Fruit fly (Drosophila melanogaster): ENCODE data around the gene CG3337.
A peak's percentile ranks its signal among the peaks of the same experiment; 100 is the strongest.

The CG3337 gene

DNA sequence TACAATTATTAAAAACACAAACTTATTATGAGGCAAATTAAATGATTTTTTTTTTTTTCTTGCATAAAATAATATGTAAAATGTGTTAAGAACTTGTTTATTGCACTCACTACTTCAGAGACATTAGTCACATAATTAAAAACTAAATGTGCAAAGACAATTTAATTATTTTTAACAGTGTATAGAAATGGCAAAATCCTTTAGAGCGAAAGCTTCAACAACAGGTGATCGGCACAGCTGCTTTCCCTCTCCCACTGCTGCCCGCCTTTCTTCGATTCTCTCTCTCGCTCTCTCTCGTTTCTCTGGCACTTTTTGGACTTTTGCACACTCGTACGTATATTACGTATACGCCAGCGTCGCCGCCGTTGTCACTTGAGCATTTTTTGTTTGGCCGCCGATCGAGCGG lies 43.0 kb downstream of the CG3337 start:
- TF ChIP-seq Hnf4 (GFP tag; optimal IDR thresholded peaks at IDR 0.05) (peak; percentile 4), Jra (GFP tag; optimal IDR thresholded peaks at IDR 0.05) (peak; percentile 13), Sp1 (GFP tag; optimal IDR thresholded peaks at IDR 0.05) (peak; percentile 12), fru (GFP tag; optimal IDR thresholded peaks at IDR 0.05) (peak; percentile 48), tai (GFP tag; optimal IDR thresholded peaks at IDR 0.05) (no peak), Dif (GFP tag; optimal IDR thresholded peaks at IDR 0.05; ENCODE audit: partially characterized antibody) (peak; percentile 65), Rel (GFP tag; optimal IDR thresholded peaks at IDR 0.05) (no peak), Rel (tag; optimal IDR thresholded peaks at IDR 0.05) (no peak), OdsH (GFP tag; optimal IDR thresholded peaks at IDR 0.05) (peak; percentile 47), psq (GFP tag; optimal IDR thresholded peaks at IDR 0.05) (peak; percentile 41), dl (GFP tag; optimal IDR thresholded peaks at IDR 0.05; ENCODE audit: insufficient read depth in 1 of 2, partially characterized antibody in 2 of 2) (peak in 1 of 2 experiments; percentile 16), dmrt93B (GFP tag; optimal IDR thresholded peaks at IDR 0.05) (no peak), h (GFP tag; optimal IDR thresholded peaks at IDR 0.05) (peak; percentile 58), jim (GFP tag; optimal IDR thresholded peaks at IDR 0.05) (no peak), ey (GFP tag; optimal IDR thresholded peaks at IDR 0.05) (peak; percentile 29), HLH106 (tag; optimal IDR thresholded peaks at IDR 0.05) (peak; percentile 14), Hr83 (GFP tag; optimal IDR thresholded peaks at IDR 0.05; ENCODE audit: poor library complexity, severe bottlenecking) (peak; percentile 12), foxo (GFP tag; optimal IDR thresholded peaks at IDR 0.05) (peak in 1 of 2 experiments; percentile 64), rgr (GFP tag; optimal IDR thresholded peaks at IDR 0.05) (peak; percentile 13)

dm6 chr3R:21179592-21180390 lies 43.6 kb downstream of the CG3337 start:
- TF ChIP-seq Myc (optimal IDR thresholded peaks at IDR 0.05) (peak; percentile 89), Dif (GFP tag; optimal IDR thresholded peaks at IDR 0.05; ENCODE audit: partially characterized antibody) (no peak), CrebA (GFP tag; optimal IDR thresholded peaks at IDR 0.05; ENCODE audit: borderline replicate concordance) (peak; percentile 46), Hnf4 (GFP tag; optimal IDR thresholded peaks at IDR 0.05) (no peak), br (GFP tag; optimal IDR thresholded peaks at IDR 0.05) (peak; percentile 11), Rel (GFP tag; optimal IDR thresholded peaks at IDR 0.05) (no peak), Rel (tag; optimal IDR thresholded peaks at IDR 0.05) (no peak), Mio (GFP tag; optimal IDR thresholded peaks at IDR 0.05) (no peak), CG9705 (GFP tag; optimal IDR thresholded peaks at IDR 0.05) (no peak)

dm6 chr3R:21176663-21177145 lies 46.7 kb downstream of the CG3337 start:
- TF ChIP-seq psq (GFP tag; optimal IDR thresholded peaks at IDR 0.05) (peak; percentile 23), Vsx2 (GFP tag; optimal IDR thresholded peaks at IDR 0.05; ENCODE audit: partially characterized antibody) (no peak), Rel (GFP tag; optimal IDR thresholded peaks at IDR 0.05) (no peak), Rel (tag; optimal IDR thresholded peaks at IDR 0.05) (peak; percentile 55), woc (GFP tag; optimal IDR thresholded peaks at IDR 0.05) (no peak), Hr83 (GFP tag; optimal IDR thresholded peaks at IDR 0.05; ENCODE audit: poor library complexity, severe bottlenecking) (peak; percentile 32), CG9705 (GFP tag; optimal IDR thresholded peaks at IDR 0.05) (no peak), OdsH (GFP tag; optimal IDR thresholded peaks at IDR 0.05) (peak; percentile 45), foxo (GFP tag; optimal IDR thresholded peaks at IDR 0.05) (peak in 1 of 2 experiments; percentile 22), h (GFP tag; optimal IDR thresholded peaks at IDR 0.05) (peak; percentile 27), Sp1 (GFP tag; optimal IDR thresholded peaks at IDR 0.05) (peak; percentile 3), rgr (GFP tag; optimal IDR thresholded peaks at IDR 0.05) (peak; percentile 14)
